Fruit fly (Drosophila melanogaster) Kc167 (cell line): ENCODE results near the gene Csk.

Source experiments
- Myc ChIP-seq: fragments of >200 bp; optimal IDR thresholded peaks from 2 replicates; lab custom pipeline; 2017; ENCODE audit warnings: missing external identifiers
- Sin3A ChIP-seq: fragments of >200 bp; optimal IDR thresholded peaks from 2 replicates; lab custom pipeline; 2018; ENCODE audit warnings: missing external identifiers
- h ChIP-seq: fragments of >200 bp; optimal IDR thresholded peaks from 3 replicates; lab custom pipeline; 2018; ENCODE audit warnings: missing external identifiers
- insv ChIP-seq: fragments of >200 bp; optimal IDR thresholded peaks from 3 replicates; lab custom pipeline; 2018; ENCODE audit warnings: missing external identifiers
- psq ChIP-seq: fragments of >200 bp; optimal IDR thresholded peaks from 2 replicates; lab custom pipeline; 2017; ENCODE audit warnings: missing external identifiers

DNA sequence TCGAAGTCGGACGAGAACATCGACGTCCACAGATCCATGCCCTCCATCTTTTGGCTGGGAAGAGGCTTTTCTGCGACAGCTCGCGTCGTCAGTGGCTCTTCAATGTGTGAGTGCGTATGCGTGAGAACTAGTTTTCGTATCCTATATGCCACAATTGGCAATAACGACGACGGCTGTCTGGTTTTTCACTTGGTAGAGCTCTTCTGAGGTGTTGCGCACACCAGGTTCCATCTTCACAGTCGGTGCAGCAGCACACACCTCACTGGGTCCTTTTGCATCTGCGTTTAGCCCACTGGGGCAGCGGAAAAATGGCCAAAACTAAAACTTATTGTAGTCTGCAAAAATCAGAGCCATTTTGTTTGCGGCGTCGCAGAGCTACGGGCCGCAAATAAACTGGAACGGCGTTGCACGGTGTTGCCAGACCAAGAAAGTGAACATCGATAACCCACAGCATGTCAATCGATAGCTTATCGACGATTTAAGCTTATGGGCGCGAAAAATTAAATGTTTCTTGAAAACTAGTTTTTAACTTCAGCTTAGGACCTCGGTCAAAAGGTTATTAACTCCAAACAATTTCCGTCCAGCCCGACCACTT is 60.6 kb downstream of the Csk start, which contains the start of gene CG6791:
- no peak for TF ChIP-seq Sin3A (lab: Kevin White, UChicago)
- TF ChIP-seq Myc (lab: Kevin White, UChicago), result no peak
- no peak for TF ChIP-seq psq (lab: Kevin White, UChicago)
- TF ChIP-seq h (lab: Kevin White, UChicago), result no peak
- no peak for TF ChIP-seq insv
